Worm (Caenorhabditis elegans) whole organism, L1 larva: Measurements from ENCODE around the gene pigq-1.

Experiments used
- C04F5.9 ChIP-seq: sonication (generic microtip); optimal IDR thresholded peaks from 2 replicates; lab custom pipeline; 2016; ENCODE audit warnings: missing genetic modification characterization, missing compliant biosample characterization
- C34B4.2 ChIP-seq: sonication (generic microtip); optimal IDR thresholded peaks from 2 replicates; lab custom pipeline; 2017; ENCODE audit warnings: mild to moderate bottlenecking, missing genetic modification characterization, missing compliant biosample characterization
- alr-1 ChIP-seq: fragments of 200-800 bp; sonication (Bioruptor generic); optimal IDR thresholded peaks from 2 replicates; lab custom pipeline; 2018; ENCODE audit warnings: borderline replicate concordance, mild to moderate bottlenecking, missing genetic modification characterization, missing compliant biosample characterization
- blmp-1 ChIP-seq: fragments of 150-350 bp; optimal IDR thresholded peaks from 2 replicates; lab custom pipeline; 2014; ENCODE audit warnings: missing biosample characterization, missing genetic modification characterization
- ceh-8 ChIP-seq: fragments of 200-800 bp; sonication (Bioruptor generic); optimal IDR thresholded peaks from 2 replicates; lab custom pipeline; 2018; ENCODE audit warnings: mild to moderate bottlenecking, missing genetic modification characterization, moderate library complexity, missing compliant biosample characterization
- ceh-88 ChIP-seq: fragments of 200-800 bp; sonication (Bioruptor generic); IDR thresholded peaks from 2 replicates; pipeline ENCODE4 v1.3.6; 2022; ENCODE audit warnings: missing genetic modification characterization, missing compliant biosample characterization
- ceh-90 ChIP-seq: sonication (generic microtip); optimal IDR thresholded peaks from 2 replicates; lab custom pipeline; 2016; ENCODE audit warnings: missing genetic modification characterization, missing compliant biosample characterization
- dsc-1 ChIP-seq: sonication (generic microtip); optimal IDR thresholded peaks from 2 replicates; lab custom pipeline; 2016; ENCODE audit warnings: mild to moderate bottlenecking, missing genetic modification characterization, missing compliant biosample characterization
- efl-1 ChIP-seq, 4 experiments: fragments of 150-350 bp; optimal IDR thresholded peaks in 3 of 4; peaks in 1 of 4; 1 replicate in 1 of 4; 2 replicates in 3 of 4; lab custom pipeline; 2014; ENCODE audit warnings: missing biosample characterization in 2 of 4, missing genetic modification characterization in 2 of 4, missing genetic modification reagents in 2 of 4
- egl-27 ChIP-seq, 2 experiments: fragments of 150-350 bp in 1 of 2; sonication (generic microtip); optimal IDR thresholded peaks; 3 replicates each; lab custom pipeline; 2017 to 2018; ENCODE audit warnings: missing biosample characterization in 2 of 2, missing genetic modification characterization in 2 of 2, missing genetic modification reagents in 2 of 2
- elt-2 ChIP-seq: sonication (generic microtip); optimal IDR thresholded peaks from 2 replicates; lab custom pipeline; 2016; ENCODE audit warnings: missing genetic modification characterization, mild to moderate bottlenecking, inconsistent platforms, missing compliant biosample characterization, missing genetic modification reagents
- elt-3 ChIP-seq, 6 experiments: fragments of 150-350 bp in 1 of 6; sonication (generic microtip); optimal IDR thresholded peaks; 2 replicates each; lab custom pipeline; 2017 to 2018; ENCODE audit warnings: missing biosample characterization in 6 of 6, missing genetic modification characterization in 6 of 6, inconsistent platforms in 1 of 6
- ets-5 ChIP-seq: fragments of 200-800 bp; sonication (Bioruptor generic); IDR thresholded peaks from 2 replicates; pipeline ENCODE4 v1.3.6; 2022; ENCODE audit warnings: missing genetic modification characterization, missing compliant biosample characterization
- fkh-10 ChIP-seq: sonication (generic microtip); optimal IDR thresholded peaks from 2 replicates; lab custom pipeline; 2017; ENCODE audit warnings: missing biosample characterization, missing genetic modification reagents, missing genetic modification characterization
- grh-1 ChIP-seq: fragments of 200-800 bp; sonication (Bioruptor generic); IDR thresholded peaks from 2 replicates; pipeline ENCODE4 v1.3.6; 2022; ENCODE audit warnings: missing genetic modification reagents, missing genetic modification characterization, missing compliant biosample characterization
- hlh-17 ChIP-seq: fragments of 200-800 bp; sonication (Bioruptor generic); optimal IDR thresholded peaks from 2 replicates; lab custom pipeline; 2018; ENCODE audit warnings: missing genetic modification characterization, mild to moderate bottlenecking, missing compliant biosample characterization, moderate library complexity, borderline replicate concordance
- hlh-4 ChIP-seq: sonication (generic microtip); optimal IDR thresholded peaks from 2 replicates; lab custom pipeline; 2016; ENCODE audit warnings: mild to moderate bottlenecking, missing genetic modification characterization, missing compliant biosample characterization
- hpl-2 ChIP-seq: fragments of 150-350 bp; optimal IDR thresholded peaks from 2 replicates; lab custom pipeline; 2014; ENCODE audit warnings: missing biosample characterization, missing genetic modification reagents, missing genetic modification characterization
- irx-1 ChIP-seq: sonication (generic microtip); optimal IDR thresholded peaks from 2 replicates; lab custom pipeline; 2016; ENCODE audit warnings: missing genetic modification characterization, missing compliant biosample characterization
- isw-1 ChIP-seq: fragments of 200-800 bp; sonication (Bioruptor generic); IDR thresholded peaks from 2 replicates; pipeline ENCODE4 v1.3.6; 2022; ENCODE audit warnings: missing genetic modification characterization, missing compliant biosample characterization
- jun-1 ChIP-seq: fragments of 150-350 bp; optimal IDR thresholded peaks from 2 replicates; lab custom pipeline; 2014; ENCODE audit warnings: missing biosample characterization, missing genetic modification reagents, missing genetic modification characterization
- lin-14 ChIP-seq: fragments of 200-800 bp; sonication (Bioruptor generic); optimal IDR thresholded peaks from 2 replicates; lab custom pipeline; 2018; ENCODE audit warnings: mild to moderate bottlenecking, missing genetic modification characterization, moderate library complexity, missing compliant biosample characterization
- lin-35 ChIP-seq, 2 experiments: fragments of 150-350 bp; optimal IDR thresholded peaks; 2 replicates each; lab custom pipeline; 2014; ENCODE audit warnings: missing biosample characterization in 2 of 2, missing genetic modification characterization in 2 of 2, missing genetic modification reagents in 2 of 2
- lir-3 ChIP-seq: sonication (generic microtip); optimal IDR thresholded peaks from 2 replicates; lab custom pipeline; 2016; ENCODE audit warnings: mild to moderate bottlenecking, missing genetic modification characterization, moderate library complexity, missing compliant biosample characterization; ENCODE audit not compliant: poor library complexity
- lsy-2 ChIP-seq, 2 experiments: fragments of 150-350 bp; optimal IDR thresholded peaks; 2 replicates each; lab custom pipeline; 2014; ENCODE audit warnings: missing biosample characterization in 2 of 2, missing genetic modification characterization in 2 of 2
- mef-2 ChIP-seq: fragments of 150-350 bp; optimal IDR thresholded peaks from 2 replicates; lab custom pipeline; 2014; ENCODE audit warnings: missing biosample characterization, missing genetic modification characterization
- mep-1 ChIP-seq: fragments of 150-350 bp; optimal IDR thresholded peaks from 2 replicates; lab custom pipeline; 2014; ENCODE audit warnings: missing biosample characterization, missing genetic modification characterization
- nhr-11 ChIP-seq: fragments of 150-350 bp; optimal IDR thresholded peaks from 2 replicates; lab custom pipeline; 2014; ENCODE audit warnings: missing biosample characterization, missing genetic modification characterization
- nhr-20 ChIP-seq: sonication (generic microtip); optimal IDR thresholded peaks from 2 replicates; lab custom pipeline; 2016; ENCODE audit warnings: mild to moderate bottlenecking, missing genetic modification characterization, missing compliant biosample characterization
- nhr-71 ChIP-seq: sonication (generic microtip); optimal IDR thresholded peaks from 2 replicates; lab custom pipeline; 2016; ENCODE audit warnings: mild to moderate bottlenecking, missing genetic modification characterization, moderate library complexity, missing compliant biosample characterization
- nhr-76 ChIP-seq: sonication (generic microtip); optimal IDR thresholded peaks from 2 replicates; lab custom pipeline; 2017; ENCODE audit warnings: missing biosample characterization, missing genetic modification characterization
- nhr-85 ChIP-seq: sonication (generic microtip); peaks from one replicate; lab custom pipeline; 2016; ENCODE audit warnings: missing genetic modification characterization, inconsistent platforms, missing compliant biosample characterization
- nhr-90 ChIP-seq: sonication (generic microtip); optimal IDR thresholded peaks from 2 replicates; lab custom pipeline; 2016; ENCODE audit warnings: mild to moderate bottlenecking, missing genetic modification characterization, missing compliant biosample characterization; ENCODE audit not compliant: poor library complexity
- pqm-1 ChIP-seq: sonication (generic microtip); optimal IDR thresholded peaks from 3 replicates; lab custom pipeline; 2017; ENCODE audit warnings: missing biosample characterization, missing genetic modification characterization
- rnt-1 ChIP-seq: sonication (generic microtip); optimal IDR thresholded peaks from 2 replicates; lab custom pipeline; 2016; ENCODE audit warnings: mild to moderate bottlenecking, missing genetic modification characterization, moderate library complexity, missing compliant biosample characterization
- skn-1 ChIP-seq: fragments of 150-350 bp; optimal IDR thresholded peaks from 2 replicates; lab custom pipeline; 2014; ENCODE audit warnings: missing biosample characterization, missing genetic modification characterization
- sox-4 ChIP-seq: sonication (generic microtip); optimal IDR thresholded peaks from 2 replicates; lab custom pipeline; 2016; ENCODE audit warnings: missing genetic modification characterization, missing compliant biosample characterization
- sup-37 ChIP-seq: fragments of 200-800 bp; sonication (Bioruptor generic); optimal IDR thresholded peaks from 2 replicates; lab custom pipeline; 2018; ENCODE audit warnings: mild to moderate bottlenecking, missing genetic modification characterization, missing compliant biosample characterization
- tlp-1 ChIP-seq: fragments of 150-350 bp; optimal IDR thresholded peaks from 2 replicates; lab custom pipeline; 2014; ENCODE audit warnings: missing biosample characterization, missing genetic modification characterization
- unc-130 ChIP-seq: fragments of 150-350 bp; optimal IDR thresholded peaks from 2 replicates; lab custom pipeline; 2017; ENCODE audit warnings: missing biosample characterization, missing genetic modification characterization, inconsistent platforms
- unc-30 ChIP-seq: sonication (generic microtip); optimal IDR thresholded peaks from 2 replicates; lab custom pipeline; 2017; ENCODE audit warnings: missing biosample characterization, missing genetic modification characterization
- xbp-1 ChIP-seq: sonication (generic microtip); optimal IDR thresholded peaks from 2 replicates; lab custom pipeline; 2016; ENCODE audit warnings: missing genetic modification characterization, missing compliant biosample characterization
- zag-1 ChIP-seq: fragments of 150-350 bp; optimal IDR thresholded peaks from 2 replicates; lab custom pipeline; 2014; ENCODE audit warnings: missing biosample characterization, missing genetic modification characterization
- ztf-11 ChIP-seq, 2 experiments: sonication (generic microtip); optimal IDR thresholded peaks; 2 replicates each; lab custom pipeline; 2016 to 2017; ENCODE audit warnings: missing genetic modification characterization in 2 of 2, missing biosample characterization in 1 of 2, missing compliant biosample characterization in 1 of 2
- ztf-4 ChIP-seq: fragments of 150-350 bp; optimal IDR thresholded peaks from 2 replicates; lab custom pipeline; 2014; ENCODE audit warnings: missing biosample characterization, missing genetic modification characterization

Gene pigq-1

ce11 chrIV:11125200-11125599, 21.8 kb downstream of the pigq-1 start (continued):
- TF ChIP-seq mep-1 (tag; lab: Kevin White, UChicago) = no peak
- no peak for TF ChIP-seq fkh-10 (GFP tag; lab: Kevin White, UChicago)
- TF ChIP-seq hlh-17 (GFP tag; lab: Kevin White, UChicago) = no peak
- TF ChIP-seq, all 84 proteins: peak for 26

ce11 chrIV:11124674-11125073, 22.4 kb downstream of the pigq-1 start, which contains the start of gene spo-11:
TSS of gene spo-11 (minus strand) at chrIV:11124862.
- TF ChIP-seq xbp-1 (tag; lab: Kevin White, UChicago) (no peak), hlh-17 (GFP tag; lab: Kevin White, UChicago) (no peak), lin-35 (GFP tag; optimal IDR thresholded peaks at IDR 0.05; lab: Kevin White, UChicago) (no peak), lir-3 (tag; lab: Kevin White, UChicago) (no peak), unc-130 (no peak)

- TF ChIP-seq irx-1 (tag; lab: Kevin White, UChicago) (no peak), nhr-90 (no peak), ceh-8 (GFP tag; lab: Kevin White, UChicago) (no peak), alr-1 (tag; lab: Kevin White, UChicago) (no peak), blmp-1 (peak; percentile 77), lin-14 (GFP tag; lab: Kevin White, UChicago) (peak; percentile 67), tlp-1 (tag; lab: Kevin White, UChicago) (no peak), elt-3 (tag; optimal IDR thresholded peaks at IDR 0.05; lab: Kevin White, UChicago) (peak in 2 of 6 experiments; percentile 25 to 76), nhr-20 (no peak), C04F5.9 (tag; lab: Kevin White, UChicago) (no peak), mef-2 (tag; lab: Kevin White, UChicago) (no peak), ztf-4 (tag; lab: Kevin White, UChicago) (peak; percentile 11), nhr-71 (no peak), ceh-88 (GFP tag; lab: Robert Waterston, UW) (no peak), nhr-76 (tag; lab: Kevin White, UChicago) (no peak), hlh-4 (tag; lab: Kevin White, UChicago) (no peak), sup-37 (GFP tag; lab: Kevin White, UChicago) (no peak), mep-1 (tag; lab: Kevin White, UChicago) (peak; percentile 42), pqm-1 (no peak), ets-5 (GFP tag; lab: Robert Waterston, UW) (no peak), nhr-85 (peak; percentile 84), rnt-1 (tag; lab: Kevin White, UChicago) (no peak), sox-4 (tag; lab: Kevin White, UChicago) (no peak), lsy-2 (tag; optimal IDR thresholded peaks at IDR 0.05; lab: Kevin White, UChicago) (no peak), unc-30 (no peak)
These were observed 27.0 kb downstream of the pigq-1 start for ce11 chrIV:11119972-11120562.

- no peak for TF ChIP-seq tlp-1 (tag; lab: Kevin White, UChicago)
- peak; percentile 77 for TF ChIP-seq skn-1 (tag; lab: Kevin White, UChicago)
- TF ChIP-seq efl-1 (optimal IDR thresholded peaks at IDR 0.05; lab: Kevin White, UChicago) = peak; percentile 87 to 90
- TF ChIP-seq efl-1 (GFP tag; optimal IDR thresholded peaks at IDR 0.05 in 1 of 2; lab: Kevin White, UChicago) = peak; percentile 77 to 98
- peak; percentile 86 for TF ChIP-seq jun-1 (tag; lab: Kevin White, UChicago)
- no peak for TF ChIP-seq ceh-90 (tag; lab: Kevin White, UChicago)
- peak; percentile 94 for TF ChIP-seq isw-1 (GFP tag; lab: Robert Waterston, UW)
- TF ChIP-seq egl-27 (tag; optimal IDR thresholded peaks at IDR 0.05; lab: Kevin White, UChicago) = peak; percentile 30 to 31
- TF ChIP-seq grh-1 (GFP tag; lab: Robert Waterston, UW) = peak; percentile 91
- peak in 1 of 2 experiments; percentile 78 for TF ChIP-seq ztf-11 (tag; optimal IDR thresholded peaks at IDR 0.05; lab: Kevin White, UChicago)
- TF ChIP-seq elt-2 (tag; lab: Kevin White, UChicago) = peak; percentile 72
- peak; percentile 41 for TF ChIP-seq sox-4 (tag; lab: Kevin White, UChicago)
- TF ChIP-seq hpl-2 (GFP tag; lab: Kevin White, UChicago) = peak; percentile 7
- TF ChIP-seq hlh-4 (tag; lab: Kevin White, UChicago) = no peak
- TF ChIP-seq sup-37 (GFP tag; lab: Kevin White, UChicago) = peak; percentile 76
- peak; percentile 79 for TF ChIP-seq nhr-11
- peak; percentile 85 for TF ChIP-seq dsc-1 (tag; lab: Kevin White, UChicago)
- peak; percentile 42 for TF ChIP-seq C34B4.2 (tag; lab: Kevin White, UChicago)
- peak; percentile 40 for TF ChIP-seq zag-1 (tag; lab: Kevin White, UChicago)
These were observed 28.1 kb downstream of the pigq-1 start, which contains the start of the genes imp-2 and enpl-1 for ce11 chrIV:11118837-11119491. TSS of gene imp-2 (minus strand) at chrIV:11118887. TSS of gene enpl-1 (plus strand) at chrIV:11119298.
